Fruit fly (Drosophila melanogaster) S2 (cell line): Measurements from ENCODE around the gene CG13077.

Experiments used
- CG8478 ChIP-seq: fragments of >200 bp; optimal IDR thresholded peaks from 2 replicates; lab custom pipeline; 2018
- CTCF ChIP-seq, 2 experiments: fragments of >200 bp; optimal IDR thresholded peaks; 2 replicates each; lab custom pipeline; 2018

The CG13077 gene

dm6 chr2L:19565233-19565898 is at the start of gene CG13077:
TSS of gene CG13077 (plus strand) at chr2L:19565863.
- TF ChIP-seq CTCF (optimal IDR thresholded peaks at IDR 0.05; lab: Kevin White, UChicago) (no peak), CG8478 (no peak)

DNA sequence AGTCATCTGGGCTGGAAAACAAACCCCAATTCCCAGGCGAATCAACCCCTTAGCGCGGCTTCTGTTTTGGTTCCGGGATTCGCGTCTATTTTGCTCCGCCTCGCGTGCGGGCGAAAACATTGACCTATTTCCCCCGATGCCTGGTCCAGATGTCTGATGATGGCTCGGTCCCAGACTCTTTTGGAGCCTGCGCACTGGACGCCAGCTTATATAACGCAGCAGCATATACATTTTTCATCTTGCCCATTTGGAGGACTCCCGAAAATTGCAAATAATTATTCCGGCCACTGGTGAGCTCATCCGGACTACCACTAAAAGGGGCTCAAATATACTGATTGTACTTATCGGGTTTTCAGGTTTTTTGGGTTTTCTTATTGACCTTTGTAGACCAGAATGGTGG is 49.6 kb upstream of the CG13077 start:
- TF ChIP-seq CG8478: no peak
- TF ChIP-seq CTCF (optimal IDR thresholded peaks at IDR 0.05; lab: Kevin White, UChicago): no peak

dm6 chr2L:19517154-19517814 is 48.4 kb upstream of the CG13077 start, which contains the start of gene Hasp:
TSS of gene Hasp (minus strand) at chr2L:19517204.
- TF ChIP-seq CG8478: no peak
- no peak for TF ChIP-seq CTCF (optimal IDR thresholded peaks at IDR 0.05; lab: Kevin White, UChicago)

dm6 chr2L:19518636-19519086 is 47.0 kb upstream of the CG13077 start, which contains the start of gene CG10132:
TSS of gene CG10132 (plus strand) at chr2L:19518824.
- TF ChIP-seq CG8478: no peak
- TF ChIP-seq CTCF (optimal IDR thresholded peaks at IDR 0.05; lab: Kevin White, UChicago): no peak

DNA sequence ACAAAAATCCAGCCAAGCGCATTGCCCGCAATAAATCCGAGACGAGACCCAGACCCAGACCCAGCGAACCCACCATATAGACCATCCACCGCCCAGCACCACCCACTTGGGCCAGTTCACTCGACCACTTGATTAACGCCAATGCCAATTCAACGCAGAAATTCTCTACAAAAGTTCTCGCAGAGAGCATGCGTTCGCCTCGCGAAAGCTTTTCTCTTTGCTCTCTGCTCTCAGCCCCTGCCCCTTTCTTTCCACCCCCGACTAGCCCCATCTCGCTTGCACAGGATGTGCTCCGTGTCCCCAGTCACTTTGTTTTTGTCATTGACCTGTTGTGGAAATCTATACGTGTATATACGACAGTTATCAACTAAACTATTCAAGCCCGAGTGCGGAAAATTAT is 46.1 kb upstream of the CG13077 start:
- TF ChIP-seq CG8478 (no peak), CTCF (optimal IDR thresholded peaks at IDR 0.05; lab: Kevin White, UChicago) (no peak)

dm6 chr2L:19526316-19526715 is 39.3 kb upstream of the CG13077 start, which contains the start of the genes Dpm1 and CG10137:
TSS of gene Dpm1 (minus strand) at chr2L:19526368.
TSS of gene CG10137 (plus strand) at chr2L:19526686.
- TF ChIP-seq CTCF (optimal IDR thresholded peaks at IDR 0.05; lab: Kevin White, UChicago): no peak
- no peak for TF ChIP-seq CG8478

DNA sequence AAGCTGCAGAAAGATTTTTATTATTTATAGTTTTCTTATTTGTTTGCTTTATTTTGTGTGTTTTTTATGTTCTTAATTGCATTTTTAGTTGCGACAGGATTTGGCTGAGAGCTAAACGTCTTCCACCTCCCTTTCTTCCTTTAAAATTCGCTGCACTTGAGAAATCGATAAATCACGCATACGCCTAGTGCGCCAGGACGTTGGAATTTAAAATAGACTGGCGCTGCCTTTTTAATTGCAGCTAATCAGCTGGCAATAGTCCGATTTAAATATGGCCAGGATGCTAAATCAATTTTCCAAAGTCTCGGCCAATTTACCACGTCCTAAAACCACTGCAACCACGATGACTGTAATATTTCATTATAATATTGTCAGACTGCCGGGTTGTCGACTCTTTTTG is 38.8 kb upstream of the CG13077 start:
- TF ChIP-seq CTCF (optimal IDR thresholded peaks at IDR 0.05; lab: Kevin White, UChicago) (no peak), CG8478 (no peak)

DNA sequence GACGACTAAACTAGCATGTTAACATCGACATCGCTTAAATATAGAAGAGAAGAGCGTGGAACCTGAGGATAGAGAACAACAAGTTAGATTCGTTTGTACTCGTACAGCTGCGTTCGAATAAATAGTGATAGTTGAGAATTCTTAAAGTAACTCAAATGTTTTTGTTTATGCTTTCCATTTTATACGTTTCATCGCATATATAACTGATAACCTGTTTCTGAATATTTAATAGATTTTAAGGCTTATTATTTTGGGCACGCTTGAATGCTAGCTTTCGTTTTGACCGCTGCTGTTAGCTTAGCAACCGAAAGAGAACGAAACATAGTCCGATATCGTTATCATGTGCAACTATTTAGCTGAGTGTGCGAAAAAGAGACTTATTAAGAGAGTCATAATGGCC is 37.4 kb upstream of the CG13077 start:
- TF ChIP-seq CTCF (optimal IDR thresholded peaks at IDR 0.05; lab: Kevin White, UChicago): no peak
- no peak for TF ChIP-seq CG8478

- no peak for TF ChIP-seq CG8478
- TF ChIP-seq CTCF (optimal IDR thresholded peaks at IDR 0.05; lab: Kevin White, UChicago): no peak
These were observed 35.6 kb upstream of the CG13077 start, which contains the start of gene CG10165 for dm6 chr2L:19530092-19530491. TSS of gene CG10165 (minus strand) at chr2L:19530305.

dm6 chr2L:19533247-19533646 is 32.4 kb upstream of the CG13077 start, which contains the start of gene CG33116:
TSS of gene CG33116 (plus strand) at chr2L:19533479.
- TF ChIP-seq CTCF (optimal IDR thresholded peaks at IDR 0.05; lab: Kevin White, UChicago): no peak
- no peak for TF ChIP-seq CG8478

dm6 chr2L:19535234-19535633 is 30.4 kb upstream of the CG13077 start, which contains the start of gene CG31697:
TSS of gene CG31697 (plus strand) at chr2L:19535448.
- TF ChIP-seq CTCF (optimal IDR thresholded peaks at IDR 0.05; lab: Kevin White, UChicago) (no peak), CG8478 (no peak)

dm6 chr2L:19537779-19538456 is 27.7 kb upstream of the CG13077 start, which contains the start of gene CG13082:
TSS of gene CG13082 (plus strand) at chr2L:19538425.
- no peak for TF ChIP-seq CG8478

DNA sequence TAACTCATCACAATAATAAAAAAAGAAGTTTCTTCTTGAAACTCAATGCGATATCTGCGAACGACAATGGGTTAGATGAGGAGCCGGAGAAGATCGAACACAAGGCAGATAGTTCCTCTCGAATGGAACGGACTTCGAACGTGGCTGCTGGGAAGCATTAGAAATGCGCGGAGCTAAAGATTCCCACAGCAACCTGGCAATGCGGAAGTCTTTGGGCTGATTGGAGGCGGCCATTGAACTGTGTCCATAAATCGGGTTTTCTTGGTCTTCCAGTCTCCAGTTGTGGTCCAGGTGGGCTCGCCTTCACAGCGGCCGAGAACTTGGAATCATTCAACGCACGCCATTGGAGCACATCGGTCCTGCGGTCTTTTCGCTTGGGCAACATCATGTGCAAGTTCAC is 25.4 kb upstream of the CG13077 start, which contains the start of gene CG13081:
Gene CG13081, plus strand, starts transcription at position 301 of the 400 bp plus-strand sequence.
- TF ChIP-seq CG8478 (no peak), CTCF (optimal IDR thresholded peaks at IDR 0.05; lab: Kevin White, UChicago) (no peak)

- no peak for TF ChIP-seq CTCF (optimal IDR thresholded peaks at IDR 0.05; lab: Kevin White, UChicago)
- no peak for TF ChIP-seq CG8478
These were observed 23.3 kb upstream of the CG13077 start for dm6 chr2L:19542268-19542773.

dm6 chr2L:19543010-19543564 is 22.6 kb upstream of the CG13077 start:
- TF ChIP-seq CTCF (optimal IDR thresholded peaks at IDR 0.05; lab: Kevin White, UChicago): no peak
- no peak for TF ChIP-seq CG8478
